Fruit fly (Drosophila melanogaster) whole organism, wandering third instar larva: Measurements from ENCODE around the gene Prm.

ENCODE experiments used
- Hr83 ChIP-seq: fragments of 200-300 bp; sonication (Bioruptor generic); optimal IDR thresholded peaks from 2 replicates; lab custom pipeline; 2016; ENCODE audit warnings: missing biosample characterization, mild to moderate bottlenecking, missing genetic modification characterization, moderate library complexity; ENCODE audit not compliant: poor library complexity, severe bottlenecking
- Myc ChIP-seq: fragments of >200 bp; optimal IDR thresholded peaks from 2 replicates; lab custom pipeline; 2017
- OdsH ChIP-seq: fragments of 200-800 bp; sonication (Bioruptor generic); optimal IDR thresholded peaks from 2 replicates; lab custom pipeline; 2016; ENCODE audit warnings: missing biosample characterization, mild to moderate bottlenecking, missing genetic modification characterization
- fru ChIP-seq: fragments of 200-800 bp; sonication (Bioruptor generic); optimal IDR thresholded peaks from 3 replicates; lab custom pipeline; 2016; ENCODE audit warnings: missing biosample characterization, mild to moderate bottlenecking, missing genetic modification characterization
- lola ChIP-seq: fragments of >200 bp; optimal IDR thresholded peaks from 2 replicates; lab custom pipeline; 2017; ENCODE audit warnings: missing biosample characterization, missing genetic modification characterization
- pan ChIP-seq: fragments of >200 bp; optimal IDR thresholded peaks from 2 replicates; lab custom pipeline; 2017
- psq ChIP-seq: fragments of 200-800 bp; sonication (Bioruptor generic); optimal IDR thresholded peaks from 3 replicates; lab custom pipeline; 2017; ENCODE audit warnings: missing biosample characterization, mild to moderate bottlenecking, missing genetic modification characterization, moderate library complexity
- woc ChIP-seq: sonication (Bioruptor generic); optimal IDR thresholded peaks from 2 replicates; lab custom pipeline; 2016; ENCODE audit warnings: missing biosample characterization, mild to moderate bottlenecking, missing genetic modification characterization

DNA sequence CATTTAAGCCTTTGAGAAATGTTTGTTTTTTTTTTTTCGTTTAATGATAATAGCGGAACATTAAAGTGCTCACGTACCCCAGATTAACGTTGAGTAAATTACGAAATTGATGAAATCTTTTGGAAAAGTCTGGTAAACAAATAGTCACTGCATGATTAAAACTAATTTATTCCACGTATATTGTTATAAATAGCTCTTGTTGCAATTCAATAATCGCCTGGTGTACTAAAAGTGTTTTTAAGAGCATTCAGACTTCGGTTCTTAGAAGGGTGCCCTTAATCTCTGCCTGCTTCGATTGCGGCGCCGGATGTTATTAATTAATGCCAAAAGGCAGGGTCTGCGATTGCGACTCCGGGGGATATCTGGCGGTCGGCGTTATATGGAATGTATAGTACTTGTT is 36.3 kb downstream of the Prm start:
- TF ChIP-seq Hr83 (GFP tag; lab: Kevin White, UChicago): no peak
- TF ChIP-seq Myc (lab: Kevin White, UChicago): no peak
- no peak for TF ChIP-seq woc (GFP tag; lab: Kevin White, UChicago)
- TF ChIP-seq OdsH (GFP tag; lab: Kevin White, UChicago): no peak
- TF ChIP-seq psq: no peak
- TF ChIP-seq fru (GFP tag; lab: Kevin White, UChicago): no peak
- no peak for TF ChIP-seq lola (GFP tag; lab: Kevin White, UChicago)
- TF ChIP-seq pan: no peak
